Worm (Caenorhabditis elegans): ENCODE data around the gene C34C12.12.

Gene C34C12.12

DNA sequence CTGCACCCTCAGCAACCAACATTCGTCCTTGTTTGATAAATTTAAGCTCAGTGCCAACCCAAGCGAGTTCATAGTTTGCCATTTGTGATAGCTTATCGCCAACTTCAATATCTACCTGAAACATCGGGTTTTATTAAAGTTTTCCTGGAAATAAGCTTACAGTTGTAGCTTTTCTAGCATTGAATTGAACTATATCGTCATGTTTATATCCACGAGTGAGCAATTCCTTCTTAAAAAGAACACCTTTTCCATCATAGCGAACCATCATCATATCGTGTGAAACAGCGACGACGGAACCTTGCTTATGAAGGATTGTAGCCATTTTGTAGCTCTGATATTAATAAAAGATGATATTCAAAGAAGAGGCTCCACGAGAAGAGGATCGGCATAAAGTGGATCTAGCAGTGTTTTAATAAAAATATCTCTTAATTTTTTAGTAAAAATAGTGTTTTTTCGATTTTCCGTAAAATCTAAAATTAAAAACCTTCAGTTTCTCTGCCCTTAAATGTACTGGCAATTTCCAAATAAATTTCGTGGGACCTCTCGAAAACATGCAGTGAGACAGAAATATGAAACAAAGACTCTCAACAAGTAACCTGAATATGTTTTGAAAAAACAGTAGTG is 49.3 kb downstream of the C34C12.12 start, which contains the start of gene M01F1.8:
Gene M01F1.8, minus strand, starts transcription at position 335 of the 624 bp plus-strand sequence.
- TF ChIP-seq elt-2 (tag; optimal IDR thresholded peaks at IDR 0.05) (no peak), nhr-20 (tag; optimal IDR thresholded peaks at IDR 0.05) (no peak), nhr-71 (tag; optimal IDR thresholded peaks at IDR 0.05) (no peak), irx-1 (tag; optimal IDR thresholded peaks at IDR 0.05) (no peak), unc-86 (tag; optimal IDR thresholded peaks at IDR 0.05) (no peak), pqm-1 (tag; optimal IDR thresholded peaks at IDR 0.05) (no peak), ceh-63 (GFP tag; optimal IDR thresholded peaks at IDR 0.05) (no peak), lsy-2 (tag; optimal IDR thresholded peaks at IDR 0.05) (peak in 1 of 2 experiments; percentile 38), vab-15 (tag; optimal IDR thresholded peaks at IDR 0.05) (no peak), mef-2 (tag; optimal IDR thresholded peaks at IDR 0.05) (no peak), F16B12.6 (tag; optimal IDR thresholded peaks at IDR 0.05) (no peak), sptf-1 (tag; optimal IDR thresholded peaks at IDR 0.05) (no peak), lin-13 (GFP tag; optimal IDR thresholded peaks at IDR 0.05) (no peak), nhr-77 (tag; optimal IDR thresholded peaks at IDR 0.05) (no peak), C34B4.2 (tag; optimal IDR thresholded peaks at IDR 0.05) (no peak), lin-39 (tag; optimal IDR thresholded peaks at IDR 0.05) (no peak), efl-1 (optimal IDR thresholded peaks at IDR 0.05) (no peak), efl-1 (GFP tag; optimal IDR thresholded peaks at IDR 0.05 in 1 of 2) (peak in 1 of 2 experiments; percentile 3)

DNA sequence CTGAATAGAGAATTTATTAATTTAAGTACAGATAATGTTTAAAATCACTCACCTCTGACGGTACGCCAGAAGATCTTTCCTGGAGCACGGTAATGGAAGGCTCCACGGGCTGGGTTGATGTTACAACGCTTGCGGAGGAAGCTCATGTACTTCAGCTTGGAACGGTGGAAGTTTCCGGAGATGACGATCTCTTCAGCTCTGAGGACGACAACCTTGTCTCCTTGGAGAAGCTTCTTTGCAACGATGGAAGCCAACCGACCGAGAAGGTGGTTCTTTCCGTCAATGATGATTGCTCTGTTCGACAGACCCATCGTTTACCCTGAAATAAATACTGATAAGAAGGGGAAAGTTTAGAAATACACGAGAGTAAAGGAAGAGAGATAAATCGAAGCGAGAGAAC is 50.3 kb downstream of the C34C12.12 start, which contains the start of gene rpl-16:
Gene rpl-16, minus strand, starts transcription at position 319 of the 400 bp plus-strand sequence.
- TF ChIP-seq egl-27 (tag; optimal IDR thresholded peaks at IDR 0.05) (no peak), efl-3 (GFP tag; optimal IDR thresholded peaks at IDR 0.05) (no peak), dpl-1 (GFP tag; optimal IDR thresholded peaks at IDR 0.05) (no peak), pqm-1 (tag; optimal IDR thresholded peaks at IDR 0.05) (no peak), dsc-1 (tag; optimal IDR thresholded peaks at IDR 0.05) (no peak), isw-1 (GFP tag; IDR thresholded peaks at IDR 0.05) (no peak), lin-14 (GFP tag; optimal IDR thresholded peaks at IDR 0.05) (no peak), skn-1 (tag; optimal IDR thresholded peaks at IDR 0.05) (no peak), lin-35 (GFP tag; optimal IDR thresholded peaks at IDR 0.05) (no peak), ceh-88 (GFP tag; IDR thresholded peaks at IDR 0.05) (no peak), blmp-1 (tag; optimal IDR thresholded peaks at IDR 0.05) (no peak)
